Worm (Caenorhabditis elegans): ENCODE results near the gene F07G11.1.

ce11 chrV:7313233-7313632 lies 6.0 kb downstream of the F07G11.1 start, which contains the start of gene srx-6:
- TF ChIP-seq flt-1 (GFP tag; IDR thresholded peaks at IDR 0.05) (no peak), ama-1 (optimal IDR thresholded peaks at IDR 0.05) (no peak), ceh-13 (GFP tag; optimal IDR thresholded peaks at IDR 0.05) (no peak), hnd-1 (tag; optimal IDR thresholded peaks at IDR 0.05) (no peak)
